Worm (Caenorhabditis elegans) whole organism, young adult: Measurements from ENCODE around the gene B0547.2.

Source experiments
- C17E4.6 ChIP-seq: fragments of 200-800 bp; sonication (Bioruptor generic); IDR thresholded peaks from 2 replicates; pipeline ENCODE4 v1.3.6; 2022; ENCODE audit warnings: missing genetic modification reagents, missing genetic modification characterization, missing compliant biosample characterization
- D2030.7 ChIP-seq: fragments of 200-800 bp; sonication (Bioruptor generic); IDR thresholded peaks from 2 replicates; pipeline ENCODE4 v1.3.6; 2022; ENCODE audit warnings: missing genetic modification reagents, missing genetic modification characterization, missing compliant biosample characterization
- F10E7.11 ChIP-seq: sonication (generic microtip); optimal IDR thresholded peaks from 2 replicates; lab custom pipeline; 2017; ENCODE audit warnings: mild to moderate bottlenecking, missing genetic modification characterization, moderate library complexity, missing compliant biosample characterization
- F22D6.2 ChIP-seq: sonication (generic microtip); optimal IDR thresholded peaks from 2 replicates; lab custom pipeline; 2016; ENCODE audit warnings: mild to moderate bottlenecking, missing genetic modification characterization, missing compliant biosample characterization
- F23B12.7 ChIP-seq: sonication (generic microtip); optimal IDR thresholded peaks from 2 replicates; lab custom pipeline; 2017; ENCODE audit warnings: missing genetic modification characterization, mild to moderate bottlenecking, missing compliant biosample characterization, antibody characterized with exemption, moderate library complexity; ENCODE audit not compliant: insufficient read depth
- F49E8.2 ChIP-seq: sonication (generic microtip); optimal IDR thresholded peaks from 3 replicates; lab custom pipeline; 2017; ENCODE audit warnings: missing genetic modification characterization, mild to moderate bottlenecking, missing compliant biosample characterization, antibody characterized with exemption, moderate library complexity; ENCODE audit not compliant: insufficient read depth
- F55B11.4 ChIP-seq: sonication (generic microtip); optimal IDR thresholded peaks from 2 replicates; lab custom pipeline; 2016; ENCODE audit warnings: missing compliant biosample characterization, missing genetic modification characterization, borderline replicate concordance; ENCODE audit not compliant: insufficient read depth
- F57C9.4 ChIP-seq: sonication (generic microtip); optimal IDR thresholded peaks from 2 replicates; lab custom pipeline; 2017; ENCODE audit warnings: mild to moderate bottlenecking, missing genetic modification characterization, missing compliant biosample characterization
- K11D2.4 ChIP-seq: fragments of 200-800 bp; sonication (Bioruptor generic); IDR thresholded peaks from 2 replicates; pipeline ENCODE4 v1.3.6; 2022; ENCODE audit warnings: missing genetic modification reagents, missing genetic modification characterization, missing compliant biosample characterization
- T26A5.8 ChIP-seq: sonication (generic microtip); optimal IDR thresholded peaks from 2 replicates; lab custom pipeline; 2016; ENCODE audit warnings: missing genetic modification characterization, missing compliant biosample characterization
- Y53F4B.3 ChIP-seq: fragments of 200-800 bp; sonication (Bioruptor generic); IDR thresholded peaks from 2 replicates; pipeline ENCODE4 v1.3.6; 2022; ENCODE audit warnings: missing genetic modification reagents, missing genetic modification characterization, missing compliant biosample characterization
- Y56A3A.18 ChIP-seq: fragments of 200-800 bp; sonication (Bioruptor generic); IDR thresholded peaks from 2 replicates; pipeline ENCODE4 v1.3.6; 2022; ENCODE audit warnings: missing genetic modification reagents, missing genetic modification characterization, missing compliant biosample characterization
- Y79H2A.3 ChIP-seq: fragments of 200-800 bp; sonication (Bioruptor generic); conservative IDR thresholded peaks from 2 replicates; pipeline ENCODE4 v1.3.6; 2022; ENCODE audit warnings: missing genetic modification reagents, missing genetic modification characterization, missing compliant biosample characterization
- akir-1 ChIP-seq: fragments of 200-800 bp; sonication (Bioruptor generic); optimal IDR thresholded peaks from 2 replicates; lab custom pipeline; 2018; ENCODE audit warnings: mild to moderate bottlenecking, missing genetic modification characterization, moderate library complexity, missing compliant biosample characterization
- aptf-3 ChIP-seq: fragments of 200-800 bp; sonication (Bioruptor generic); IDR thresholded peaks from 2 replicates; pipeline ENCODE4 v1.3.6; 2022; ENCODE audit warnings: missing genetic modification characterization, missing compliant biosample characterization
- attf-5 ChIP-seq: fragments of 200-800 bp; sonication (Bioruptor generic); optimal IDR thresholded peaks from 2 replicates; lab custom pipeline; 2018; ENCODE audit warnings: mild to moderate bottlenecking, missing genetic modification characterization, missing compliant biosample characterization
- bed-2 ChIP-seq: fragments of 200-800 bp; sonication (Bioruptor generic); IDR thresholded peaks from 2 replicates; pipeline ENCODE4 v1.3.6; 2022; ENCODE audit warnings: missing genetic modification reagents, missing genetic modification characterization, missing compliant biosample characterization
- cebp-1 ChIP-seq, 2 experiments: fragments of 200-800 bp in 1 of 2; sonication (Bioruptor generic) in 1 of 2; sonication (generic microtip) in 1 of 2; IDR thresholded peaks in 1 of 2; optimal IDR thresholded peaks in 1 of 2; 2 replicates each; pipeline versions ENCODE4 v1.3.6 to Lab custom; 2017 to 2022; ENCODE audit warnings: missing compliant biosample characterization in 2 of 2, missing genetic modification characterization in 2 of 2, mild to moderate bottlenecking in 1 of 2, missing genetic modification reagents in 1 of 2, moderate library complexity in 1 of 2
- cebp-2 ChIP-seq: fragments of 200-800 bp; sonication (Bioruptor generic); IDR thresholded peaks from 2 replicates; pipeline ENCODE4 v1.3.6; 2022; ENCODE audit warnings: missing genetic modification characterization, missing compliant biosample characterization
- ceh-27 ChIP-seq: fragments of 200-800 bp; sonication (Bioruptor generic); optimal IDR thresholded peaks from 2 replicates; lab custom pipeline; 2018; ENCODE audit warnings: mild to moderate bottlenecking, missing genetic modification characterization, moderate library complexity, missing compliant biosample characterization
- ceh-40 ChIP-seq: fragments of 200-800 bp; sonication (Bioruptor generic); IDR thresholded peaks from 2 replicates; pipeline ENCODE4 v1.3.6; 2022; ENCODE audit warnings: missing genetic modification characterization, missing compliant biosample characterization
- chd-7 ChIP-seq: sonication (generic microtip); optimal IDR thresholded peaks from 2 replicates; lab custom pipeline; 2016; ENCODE audit warnings: mild to moderate bottlenecking, missing genetic modification characterization, moderate library complexity, missing compliant biosample characterization
- egl-18 ChIP-seq: fragments of 200-800 bp; sonication (Bioruptor generic); IDR thresholded peaks from 2 replicates; pipeline ENCODE4 v1.3.6; 2022; ENCODE audit warnings: missing genetic modification reagents, missing genetic modification characterization, missing compliant biosample characterization
- ets-4 ChIP-seq: fragments of 200-800 bp; sonication (Bioruptor generic); optimal IDR thresholded peaks from 2 replicates; lab custom pipeline; 2018; ENCODE audit warnings: mild to moderate bottlenecking, missing genetic modification characterization, missing compliant biosample characterization
- gei-17 ChIP-seq: fragments of 200-800 bp; sonication (Bioruptor generic); optimal IDR thresholded peaks from 2 replicates; lab custom pipeline; 2018; ENCODE audit warnings: mild to moderate bottlenecking, missing genetic modification characterization, missing compliant biosample characterization
- lag-1 ChIP-seq: fragments of 200-800 bp; sonication (Bioruptor generic); IDR thresholded peaks from 2 replicates; pipeline ENCODE4 v1.3.6; 2022; ENCODE audit warnings: missing genetic modification reagents, missing genetic modification characterization, missing compliant biosample characterization
- let-526 ChIP-seq: fragments of 200-800 bp; sonication (Bioruptor generic); IDR thresholded peaks from 2 replicates; pipeline ENCODE4 v1.3.6; 2022; ENCODE audit warnings: missing genetic modification reagents, missing genetic modification characterization, missing compliant biosample characterization
- let-607 ChIP-seq, 2 experiments: fragments of 200-800 bp in 1 of 2; sonication (Bioruptor generic) in 1 of 2; sonication (generic microtip) in 1 of 2; optimal IDR thresholded peaks; 2 replicates each; lab custom pipeline; 2016 to 2018; ENCODE audit warnings: mild to moderate bottlenecking in 2 of 2, missing compliant biosample characterization in 2 of 2, missing genetic modification characterization in 2 of 2, moderate library complexity in 2 of 2, missing genotype in 1 of 2
- lin-40 ChIP-seq: sonication (generic microtip); optimal IDR thresholded peaks from 2 replicates; lab custom pipeline; 2016; ENCODE audit warnings: missing genetic modification characterization, mild to moderate bottlenecking, missing compliant biosample characterization, missing genotype, missing genetic modification reagents
- lir-1 ChIP-seq: fragments of 200-800 bp; sonication (Bioruptor generic); conservative IDR thresholded peaks from 2 replicates; pipeline ENCODE4 v1.3.6; 2022; ENCODE audit warnings: missing genetic modification reagents, missing genetic modification characterization, missing compliant biosample characterization
- lsy-27 ChIP-seq: sonication (generic microtip); optimal IDR thresholded peaks from 2 replicates; lab custom pipeline; 2017; ENCODE audit warnings: missing genetic modification characterization, mild to moderate bottlenecking, missing compliant biosample characterization, antibody characterized with exemption, missing genotype, borderline replicate concordance; ENCODE audit not compliant: insufficient read depth
- madf-10 ChIP-seq: sonication (generic microtip); optimal IDR thresholded peaks from 2 replicates; lab custom pipeline; 2016; ENCODE audit warnings: mild to moderate bottlenecking, missing genetic modification characterization, missing compliant biosample characterization
- madf-3 ChIP-seq: fragments of 200-800 bp; sonication (Bioruptor generic); IDR thresholded peaks from 2 replicates; pipeline ENCODE4 v1.3.6; 2022; ENCODE audit warnings: missing genetic modification reagents, missing genetic modification characterization, missing compliant biosample characterization
- madf-6 ChIP-seq: fragments of 200-800 bp; sonication (Bioruptor generic); IDR thresholded peaks from 2 replicates; pipeline ENCODE4 v1.3.6; 2022; ENCODE audit warnings: missing genetic modification reagents, missing genetic modification characterization, missing compliant biosample characterization
- mel-28 ChIP-seq: sonication (generic microtip); optimal IDR thresholded peaks from 2 replicates; lab custom pipeline; 2016; ENCODE audit warnings: borderline replicate concordance, mild to moderate bottlenecking, missing genetic modification characterization, missing compliant biosample characterization
- mxl-1 ChIP-seq: sonication (generic microtip); optimal IDR thresholded peaks from 2 replicates; lab custom pipeline; 2016; ENCODE audit warnings: missing genetic modification characterization, missing compliant biosample characterization
- pbrm-1 ChIP-seq: fragments of 200-800 bp; sonication (Bioruptor generic); IDR thresholded peaks from 2 replicates; pipeline ENCODE4 v1.3.6; 2022; ENCODE audit warnings: missing genetic modification reagents, missing genetic modification characterization, missing compliant biosample characterization
- rcor-1 ChIP-seq: fragments of 200-800 bp; sonication (Bioruptor generic); IDR thresholded peaks from 2 replicates; pipeline ENCODE4 v1.3.6; 2022; ENCODE audit warnings: missing genetic modification reagents, missing genetic modification characterization, missing compliant biosample characterization
- sea-2 ChIP-seq: fragments of 200-800 bp; sonication (Bioruptor generic); IDR thresholded peaks from 2 replicates; pipeline ENCODE4 v1.3.6; 2022; ENCODE audit warnings: missing genetic modification characterization, missing compliant biosample characterization
- snpc-1.3 ChIP-seq: sonication (generic microtip); optimal IDR thresholded peaks from 2 replicates; lab custom pipeline; 2017; ENCODE audit warnings: missing genetic modification characterization, mild to moderate bottlenecking, missing compliant biosample characterization, antibody characterized with exemption, moderate library complexity, missing genotype, missing genetic modification reagents; ENCODE audit not compliant: insufficient read depth
- snpc-3.4 ChIP-seq: sonication (generic microtip); optimal IDR thresholded peaks from 2 replicates; lab custom pipeline; 2017; ENCODE audit warnings: missing genetic modification characterization, mild to moderate bottlenecking, missing compliant biosample characterization, antibody characterized with exemption, moderate library complexity, missing genotype, missing genetic modification reagents
- somi-1 ChIP-seq: fragments of 200-800 bp; sonication (Bioruptor generic); optimal IDR thresholded peaks from 2 replicates; lab custom pipeline; 2018; ENCODE audit warnings: mild to moderate bottlenecking, missing genetic modification characterization, missing compliant biosample characterization
- unc-130 ChIP-seq: sonication (generic microtip); optimal IDR thresholded peaks from 2 replicates; lab custom pipeline; 2016; ENCODE audit warnings: missing genetic modification reagents, missing genetic modification characterization, missing compliant biosample characterization
- zfh-2 ChIP-seq: fragments of 200-800 bp; sonication (Bioruptor generic); conservative IDR thresholded peaks from 2 replicates; pipeline ENCODE4 v1.3.6; 2022; ENCODE audit warnings: missing genetic modification reagents, missing genetic modification characterization, missing compliant biosample characterization
- zim-3 ChIP-seq: sonication (generic microtip); optimal IDR thresholded peaks from 2 replicates; lab custom pipeline; 2017; ENCODE audit warnings: mild to moderate bottlenecking, missing genetic modification characterization, moderate library complexity, missing compliant biosample characterization
- ztf-25 ChIP-seq: fragments of 200-800 bp; sonication (Bioruptor generic); IDR thresholded peaks from 2 replicates; pipeline ENCODE4 v1.3.6; 2022; ENCODE audit warnings: missing genetic modification reagents, missing genetic modification characterization, missing compliant biosample characterization
- ztf-3 ChIP-seq: fragments of 200-800 bp; sonication (Bioruptor generic); optimal IDR thresholded peaks from 2 replicates; lab custom pipeline; 2018; ENCODE audit warnings: mild to moderate bottlenecking, missing genetic modification characterization, missing compliant biosample characterization

B0547.2 gene

ce11 chrIV:5607343-5607742, 38.5 kb upstream of the B0547.2 start (continued):
- TF ChIP-seq madf-6 (GFP tag; lab: Robert Waterston, UW) (no peak), gei-17 (GFP tag; lab: Kevin White, UChicago) (no peak), madf-3 (GFP tag; lab: Robert Waterston, UW) (no peak), bed-2 (GFP tag; lab: Robert Waterston, UW) (no peak), let-526 (GFP tag; lab: Robert Waterston, UW) (peak; percentile 60; the same call in 1 of the 2 replicates), rcor-1 (GFP tag; lab: Robert Waterston, UW) (no peak), cebp-2 (GFP tag; lab: Robert Waterston, UW) (no peak), chd-7 (tag; lab: Kevin White, UChicago) (peak; percentile 78), ceh-40 (no peak), F23B12.7 (peak; percentile 1), lin-40 (tag; lab: Kevin White, UChicago) (peak; percentile 54), Y56A3A.18 (GFP tag; lab: Robert Waterston, UW) (no peak), mxl-1 (no peak), lsy-27 (no peak), cebp-1 (GFP tag; IDR thresholded peaks at IDR 0.05; lab: Robert Waterston, UW) (0 out of 2 replicates have a peak, but pooled peaks have one; percentile 45), cebp-1 (tag; optimal IDR thresholded peaks at IDR 0.05; lab: Kevin White, UChicago) (peak; percentile 83), lir-1 (GFP tag; lab: Robert Waterston, UW) (no peak), snpc-3.4 (tag; lab: Kevin White, UChicago) (no peak), unc-130 (GFP tag; lab: Kevin White, UChicago) (no peak), let-607 (tag; optimal IDR thresholded peaks at IDR 0.05; lab: Kevin White, UChicago) (no peak), ceh-27 (GFP tag; lab: Kevin White, UChicago) (peak; percentile 77), sea-2 (GFP tag; lab: Robert Waterston, UW) (no peak), ztf-3 (GFP tag; lab: Kevin White, UChicago) (no peak), zfh-2 (GFP tag; lab: Robert Waterston, UW) (peak; percentile 94), zim-3 (tag; lab: Kevin White, UChicago) (no peak), C17E4.6 (no peak), snpc-1.3 (tag; lab: Kevin White, UChicago) (no peak), egl-18 (GFP tag; lab: Robert Waterston, UW) (no peak), lag-1 (GFP tag; lab: Robert Waterston, UW) (no peak), F22D6.2 (tag; lab: Kevin White, UChicago) (no peak), D2030.7 (GFP tag; lab: Robert Waterston, UW) (no peak), Y79H2A.3 (GFP tag; lab: Robert Waterston, UW) (no peak), F55B11.4 (tag; lab: Kevin White, UChicago) (no peak), F10E7.11 (no peak), ets-4 (no peak), T26A5.8 (tag; lab: Kevin White, UChicago) (no peak), madf-10 (tag; lab: Kevin White, UChicago) (peak; percentile 43), K11D2.4 (GFP tag; lab: Robert Waterston, UW) (peak; percentile 70; the same call in 1 of the 2 replicates), F57C9.4 (tag; lab: Kevin White, UChicago) (no peak), akir-1 (GFP tag; lab: Kevin White, UChicago) (no peak), aptf-3 (no peak), Y53F4B.3 (GFP tag; lab: Robert Waterston, UW) (no peak), mel-28 (tag; lab: Kevin White, UChicago) (no peak), pbrm-1 (GFP tag; lab: Robert Waterston, UW) (0 out of 2 replicates have a peak, but pooled peaks have one; percentile 41), somi-1 (GFP tag; lab: Kevin White, UChicago) (peak; percentile 92), F49E8.2 (tag; lab: Kevin White, UChicago) (no peak), ztf-25 (GFP tag; lab: Robert Waterston, UW) (no peak), attf-5 (GFP tag; lab: Kevin White, UChicago) (peak; percentile 76)
